Worm (Caenorhabditis elegans): ENCODE data around the gene irld-7.

The irld-7 gene

DNA sequence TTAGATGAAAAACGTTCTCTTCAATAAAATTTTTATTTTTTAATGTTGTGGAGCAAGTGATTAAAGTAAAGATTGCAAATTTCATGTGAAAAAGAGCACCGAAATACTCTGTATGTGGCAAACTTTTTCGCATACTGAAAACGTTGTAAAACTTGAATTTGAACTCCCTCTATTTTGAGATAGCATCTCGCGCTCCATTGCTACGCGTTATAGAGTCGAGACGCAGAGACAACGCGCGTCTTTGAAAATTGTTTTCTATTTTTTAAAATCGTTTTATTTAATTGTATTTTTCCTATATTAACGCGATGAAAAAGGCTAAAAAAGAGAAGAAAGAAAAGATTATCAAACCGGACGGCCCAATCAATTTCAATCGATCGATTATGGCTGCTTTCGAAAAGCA, 41.6 kb upstream of the irld-7 start, which contains the start of gene fan-1:
fan-1 (plus strand) TSS at position 78 of the 400 bp plus-strand sequence.
- peak; percentile 18 for TF ChIP-seq ceh-28 (tag; optimal IDR thresholded peaks at IDR 0.05)
- no peak for TF ChIP-seq nhr-11 (tag; optimal IDR thresholded peaks at IDR 0.05)
- no peak for TF ChIP-seq elt-2 (tag; optimal IDR thresholded peaks at IDR 0.05)
- no peak for TF ChIP-seq jun-1 (tag; optimal IDR thresholded peaks at IDR 0.05)
- peak; percentile 58 for TF ChIP-seq skn-1 (tag; optimal IDR thresholded peaks at IDR 0.05)
- peak; percentile 12 for TF ChIP-seq nhr-25 (tag; optimal IDR thresholded peaks at IDR 0.05)
- peak; percentile 84 for TF ChIP-seq nfya-1 (tag; optimal IDR thresholded peaks at IDR 0.05; ENCODE audit: insufficient read depth)
- no peak for TF ChIP-seq mml-1 (tag; optimal IDR thresholded peaks at IDR 0.05)
- peak; percentile 55 for TF ChIP-seq snpc-4 (tag; optimal IDR thresholded peaks at IDR 0.05)
- peak; percentile 49 for TF ChIP-seq R02D3.7 (tag; optimal IDR thresholded peaks at IDR 0.05)
- no peak for TF ChIP-seq tbx-2 (tag; optimal IDR thresholded peaks at IDR 0.05)
- no peak for TF ChIP-seq daf-12 (tag; optimal IDR thresholded peaks at IDR 0.05)
- TF ChIP-seq lin-15B (tag; optimal IDR thresholded peaks at IDR 0.05): peak; percentile 63
- peak; percentile 71 for TF ChIP-seq nhr-23 (tag; optimal IDR thresholded peaks at IDR 0.05)
- TF ChIP-seq nhr-43 (tag; optimal IDR thresholded peaks at IDR 0.05; ENCODE audit: poor library complexity, severe bottlenecking): peak; percentile 17
- TF ChIP-seq nhr-12 (tag; optimal IDR thresholded peaks at IDR 0.05): no peak
- TF ChIP-seq lin-39 (tag; optimal IDR thresholded peaks at IDR 0.05): peak; percentile 32
- no peak for TF ChIP-seq ceh-82 (tag; optimal IDR thresholded peaks at IDR 0.05)
- no peak for TF ChIP-seq nhr-237 (tag; optimal IDR thresholded peaks at IDR 0.05)
- peak; percentile 85 for TF ChIP-seq pha-4 (tag; optimal IDR thresholded peaks at IDR 0.05)
- peak; percentile 15 for TF ChIP-seq hmg-11 (tag; optimal IDR thresholded peaks at IDR 0.05)
- TF ChIP-seq nhr-76 (tag; optimal IDR thresholded peaks at IDR 0.05): no peak

ce11 chrIV:6552036-6552435, 38.1 kb upstream of the irld-7 start:
- TF ChIP-seq nhr-77 (tag; optimal IDR thresholded peaks at IDR 0.05) (no peak), elt-2 (tag; optimal IDR thresholded peaks at IDR 0.05) (peak; percentile 23), nhr-43 (tag; optimal IDR thresholded peaks at IDR 0.05; ENCODE audit: poor library complexity, severe bottlenecking) (peak; percentile 27), ceh-28 (tag; optimal IDR thresholded peaks at IDR 0.05) (no peak)

- TF ChIP-seq nfya-1 (tag; optimal IDR thresholded peaks at IDR 0.05; ENCODE audit: insufficient read depth): no peak
- peak; percentile 29 for TF ChIP-seq jun-1 (tag; optimal IDR thresholded peaks at IDR 0.05)
- TF ChIP-seq fkh-2 (tag; optimal IDR thresholded peaks at IDR 0.05): no peak
- peak in 2 of 3 experiments; percentile 68 to 91 for TF ChIP-seq elt-3 (tag; optimal IDR thresholded peaks at IDR 0.05)
- TF ChIP-seq ztf-4 (tag; optimal IDR thresholded peaks at IDR 0.05): no peak
- no peak for TF ChIP-seq ceh-16 (tag; optimal IDR thresholded peaks at IDR 0.05)
- no peak for TF ChIP-seq egl-5 (tag; optimal IDR thresholded peaks at IDR 0.05)
- TF ChIP-seq skn-1 (tag; optimal IDR thresholded peaks at IDR 0.05): no peak
- TF ChIP-seq mml-1 (tag; optimal IDR thresholded peaks at IDR 0.05): no peak
- TF ChIP-seq lin-39 (tag; optimal IDR thresholded peaks at IDR 0.05): no peak
- no peak for TF ChIP-seq tbx-2 (tag; optimal IDR thresholded peaks at IDR 0.05)
- no peak for TF ChIP-seq unc-62 (GFP tag; optimal IDR thresholded peaks at IDR 0.05)
- no peak for TF ChIP-seq nhr-43 (tag; optimal IDR thresholded peaks at IDR 0.05; ENCODE audit: poor library complexity, severe bottlenecking)
- no peak for TF ChIP-seq nhr-237 (tag; optimal IDR thresholded peaks at IDR 0.05)
- TF ChIP-seq nhr-23 (tag; optimal IDR thresholded peaks at IDR 0.05): no peak
- peak; percentile 95 for TF ChIP-seq elt-2 (tag; optimal IDR thresholded peaks at IDR 0.05)
- peak; percentile 88 for TF ChIP-seq pqm-1 (tag; optimal IDR thresholded peaks at IDR 0.05)
- no peak for TF ChIP-seq hmg-11 (tag; optimal IDR thresholded peaks at IDR 0.05)
- no peak for TF ChIP-seq sea-2 (GFP tag; optimal IDR thresholded peaks at IDR 0.05)
- peak; percentile 33 for TF ChIP-seq pha-4 (tag; optimal IDR thresholded peaks at IDR 0.05)
- no peak for TF ChIP-seq ZK546.5 (tag; optimal IDR thresholded peaks at IDR 0.05)
- TF ChIP-seq elt-1 (tag; optimal IDR thresholded peaks at IDR 0.05): no peak
Observed at ce11 chrIV:6554865-6555264, 35.3 kb upstream of the irld-7 start.

- TF ChIP-seq nfya-1 (tag; optimal IDR thresholded peaks at IDR 0.05; ENCODE audit: insufficient read depth): peak; percentile 37
- no peak for TF ChIP-seq ceh-28 (tag; optimal IDR thresholded peaks at IDR 0.05)
- TF ChIP-seq unc-62 (GFP tag; optimal IDR thresholded peaks at IDR 0.05): no peak
- no peak for TF ChIP-seq daf-12 (tag; optimal IDR thresholded peaks at IDR 0.05)
- TF ChIP-seq nhr-67 (tag; optimal IDR thresholded peaks at IDR 0.05): no peak
- TF ChIP-seq ceh-82 (tag; optimal IDR thresholded peaks at IDR 0.05): no peak
- TF ChIP-seq elt-3 (tag; optimal IDR thresholded peaks at IDR 0.05): no peak
- no peak for TF ChIP-seq nhr-76 (tag; optimal IDR thresholded peaks at IDR 0.05)
- no peak for TF ChIP-seq fkh-2 (tag; optimal IDR thresholded peaks at IDR 0.05)
- TF ChIP-seq fos-1 (tag; optimal IDR thresholded peaks at IDR 0.05): peak; percentile 6
- TF ChIP-seq elt-2 (tag; optimal IDR thresholded peaks at IDR 0.05): peak; percentile 0
- peak; percentile 77 for TF ChIP-seq egl-5 (tag; optimal IDR thresholded peaks at IDR 0.05)
- peak; percentile 41 for TF ChIP-seq mdl-1 (tag; optimal IDR thresholded peaks at IDR 0.05)
- peak; percentile 6 for TF ChIP-seq pha-4 (tag; optimal IDR thresholded peaks at IDR 0.05)
- no peak for TF ChIP-seq unc-39 (tag; optimal IDR thresholded peaks at IDR 0.05)
- peak; percentile 16 for TF ChIP-seq lin-39 (tag; optimal IDR thresholded peaks at IDR 0.05)
- TF ChIP-seq pqm-1 (tag; optimal IDR thresholded peaks at IDR 0.05): peak; percentile 29
- peak; percentile 53 for TF ChIP-seq lin-15B (tag; optimal IDR thresholded peaks at IDR 0.05)
- TF ChIP-seq R02D3.7 (tag; optimal IDR thresholded peaks at IDR 0.05): no peak
- no peak for TF ChIP-seq elt-1 (tag; optimal IDR thresholded peaks at IDR 0.05)
Observed at ce11 chrIV:6555388-6556330, 34.5 kb upstream of the irld-7 start, which contains the start of gene paqr-1. paqr-1 (minus strand) TSS chrIV:6555438.

Data from whole organism, L3 larva.